Worm (Caenorhabditis elegans): ENCODE measurements around the gene F44G4.1.

The F44G4.1 gene

ce11 chrII:9019704-9020103 is 25.3 kb downstream of the F44G4.1 start, which contains the start of gene dep-1:
dep-1 (minus strand) TSS chrII:9019798.
- TF ChIP-seq lin-13 (tag; optimal IDR thresholded peaks at IDR 0.05) (no peak), ceh-43 (GFP tag; optimal IDR thresholded peaks at IDR 0.05) (no peak), pha-4 (tag; optimal IDR thresholded peaks at IDR 0.05) (no peak), nhr-76 (tag; optimal IDR thresholded peaks at IDR 0.05) (no peak), lsy-2 (tag; optimal IDR thresholded peaks at IDR 0.05) (no peak), flh-1 (GFP tag; optimal IDR thresholded peaks at IDR 0.05) (no peak)

- TF ChIP-seq hlh-1 (tag; optimal IDR thresholded peaks at IDR 0.05) (no peak), nhr-2 (tag; optimal IDR thresholded peaks at IDR 0.05) (no peak), pha-4 (tag; optimal IDR thresholded peaks at IDR 0.05) (no peak), unc-39 (tag; optimal IDR thresholded peaks at IDR 0.05) (no peak), ceh-43 (GFP tag; optimal IDR thresholded peaks at IDR 0.05) (no peak), unc-120 (tag; optimal IDR thresholded peaks at IDR 0.05; ENCODE audit: poor library complexity, severe bottlenecking) (no peak), lin-32 (GFP tag; optimal IDR thresholded peaks at IDR 0.05) (no peak), sptf-1 (tag; optimal IDR thresholded peaks at IDR 0.05) (no peak), mls-2 (tag; optimal IDR thresholded peaks at IDR 0.05) (no peak), unc-62 (GFP tag; optimal IDR thresholded peaks at IDR 0.05) (no peak)
These were observed 27.2 kb downstream of the F44G4.1 start for ce11 chrII:9021625-9022024.

- TF ChIP-seq sem-2 (GFP tag; optimal IDR thresholded peaks at IDR 0.05): no peak
- TF ChIP-seq lin-32 (GFP tag; optimal IDR thresholded peaks at IDR 0.05): no peak
- no peak for TF ChIP-seq nhr-28 (tag; optimal IDR thresholded peaks at IDR 0.05)
- TF ChIP-seq lsy-2 (tag; optimal IDR thresholded peaks at IDR 0.05): no peak
These were observed 29.9 kb downstream of the F44G4.1 start for ce11 chrII:9024312-9024711.

ce11 chrII:9026348-9026747 is 31.9 kb downstream of the F44G4.1 start:
- TF ChIP-seq nhr-2 (tag; optimal IDR thresholded peaks at IDR 0.05): peak; percentile 44
- TF ChIP-seq M03D4.4 (tag; optimal IDR thresholded peaks at IDR 0.05): no peak
- no peak for TF ChIP-seq mls-2 (tag; optimal IDR thresholded peaks at IDR 0.05)

- TF ChIP-seq ztf-11 (tag; optimal IDR thresholded peaks at IDR 0.05) (no peak), ces-1 (GFP tag; optimal IDR thresholded peaks at IDR 0.05) (no peak), nhr-2 (tag; optimal IDR thresholded peaks at IDR 0.05) (no peak), lin-13 (tag; optimal IDR thresholded peaks at IDR 0.05) (no peak), nhr-76 (tag; optimal IDR thresholded peaks at IDR 0.05) (no peak), ceh-39 (tag; optimal IDR thresholded peaks at IDR 0.05) (no peak), lsy-2 (tag; optimal IDR thresholded peaks at IDR 0.05) (no peak), elt-3 (tag; optimal IDR thresholded peaks at IDR 0.05) (no peak), cnd-1 (tag; optimal IDR thresholded peaks at IDR 0.05) (no peak), bed-3 (GFP tag; optimal IDR thresholded peaks at IDR 0.05) (no peak), hlh-1 (tag; optimal IDR thresholded peaks at IDR 0.05) (no peak), elt-1 (tag; optimal IDR thresholded peaks at IDR 0.05; ENCODE audit: borderline replicate concordance, insufficient read depth) (no peak), ceh-83 (GFP tag; optimal IDR thresholded peaks at IDR 0.05) (no peak), sptf-1 (tag; optimal IDR thresholded peaks at IDR 0.05) (no peak), nhr-12 (tag; optimal IDR thresholded peaks at IDR 0.05) (no peak), drap-1 (GFP tag; optimal IDR thresholded peaks at IDR 0.05) (no peak), mep-1 (tag; optimal IDR thresholded peaks at IDR 0.05) (no peak)
These were observed 33.7 kb downstream of the F44G4.1 start for ce11 chrII:9028096-9028495.

ce11 chrII:9029218-9029672 is 34.8 kb downstream of the F44G4.1 start, which contains the start of gene F37B12.1:
F37B12.1 (minus strand) TSS chrII:9029268.
- TF ChIP-seq nhr-28 (tag; optimal IDR thresholded peaks at IDR 0.05) (no peak), M03D4.4 (tag; optimal IDR thresholded peaks at IDR 0.05) (no peak), nhr-2 (tag; optimal IDR thresholded peaks at IDR 0.05) (no peak), mep-1 (tag; optimal IDR thresholded peaks at IDR 0.05) (no peak), snpc-4 (tag; optimal IDR thresholded peaks at IDR 0.05) (no peak), nhr-76 (tag; optimal IDR thresholded peaks at IDR 0.05) (no peak), lin-13 (tag; optimal IDR thresholded peaks at IDR 0.05) (no peak), zip-8 (tag; optimal IDR thresholded peaks at IDR 0.05) (no peak), ceh-83 (GFP tag; optimal IDR thresholded peaks at IDR 0.05) (no peak)

All from whole organism, mixed stage, embryonic.